Fruit fly (Drosophila melanogaster) whole organism, embryonic: Measurements from ENCODE around the gene CG11980.
A peak's percentile ranks its signal among the peaks of the same experiment; 100 is the strongest.

Experiments used
- Aef1 ChIP-seq: fragments of 200-800 bp; sonication (Bioruptor generic); IDR thresholded peaks from 3 replicates; pipeline ENCODE4 v1.3.6; 2022; ENCODE audit warnings: missing biosample characterization, missing genetic modification characterization
- CG1024 ChIP-seq: fragments of 200-800 bp; sonication (Bioruptor generic); IDR thresholded peaks from 2 replicates; pipeline ENCODE4 v1.3.6; 2022; ENCODE audit warnings: missing biosample characterization, missing genetic modification characterization
- CG10267 ChIP-seq: fragments of 200-800 bp; sonication (Bioruptor generic); optimal IDR thresholded peaks from 2 replicates; lab custom pipeline; 2018; ENCODE audit warnings: missing biosample characterization, mild to moderate bottlenecking, missing genetic modification characterization, moderate library complexity
- CG10321 ChIP-seq: fragments of 200-800 bp; sonication (Bioruptor generic); IDR thresholded peaks from 2 replicates; pipeline ENCODE4 v1.3.6; 2022; ENCODE audit warnings: missing biosample characterization, missing genetic modification characterization
- CG10431 ChIP-seq: fragments of 200-800 bp; sonication (Bioruptor generic); optimal IDR thresholded peaks from 3 replicates; lab custom pipeline; 2018; ENCODE audit warnings: missing biosample characterization, mild to moderate bottlenecking, missing genetic modification characterization
- CG11398 ChIP-seq: fragments of 200-800 bp; sonication (Bioruptor generic); optimal IDR thresholded peaks from 2 replicates; lab custom pipeline; 2016; ENCODE audit warnings: missing biosample characterization, missing genetic modification characterization
- CG12071 ChIP-seq: fragments of 200-800 bp; sonication (Bioruptor generic); optimal IDR thresholded peaks from 3 replicates; lab custom pipeline; 2018; ENCODE audit warnings: missing biosample characterization, mild to moderate bottlenecking, missing genetic modification characterization
- CG12104 ChIP-seq: fragments of 200-800 bp; sonication (Bioruptor generic); optimal IDR thresholded peaks from 3 replicates; lab custom pipeline; 2016; ENCODE audit warnings: missing biosample characterization, missing genetic modification characterization
- CG13123 ChIP-seq: fragments of 200-800 bp; sonication (Bioruptor generic); optimal IDR thresholded peaks from 2 replicates; lab custom pipeline; 2016; ENCODE audit warnings: missing biosample characterization, missing genetic modification characterization
- CG13287 ChIP-seq: fragments of 200-800 bp; sonication (Bioruptor generic); IDR thresholded peaks from 2 replicates; pipeline ENCODE4 v1.3.6; 2022; ENCODE audit warnings: missing biosample characterization, missing genetic modification characterization; ENCODE audit not compliant: partially characterized antibody
- CG17328 ChIP-seq: fragments of 200-800 bp; sonication (Bioruptor generic); IDR thresholded peaks from 2 replicates; pipeline ENCODE4 v1.3.6; 2022; ENCODE audit warnings: missing biosample characterization, missing genetic modification characterization
- CG1792 ChIP-seq: fragments of 200-800 bp; sonication (Bioruptor generic); optimal IDR thresholded peaks from 2 replicates; lab custom pipeline; 2016; ENCODE audit warnings: missing biosample characterization, missing genetic modification characterization
- CG18764 ChIP-seq: fragments of 200-800 bp; sonication (Bioruptor generic); optimal IDR thresholded peaks from 3 replicates; lab custom pipeline; 2016; ENCODE audit warnings: missing biosample characterization, missing genetic modification characterization
- CG2875 ChIP-seq: fragments of 200-800 bp; sonication (Bioruptor generic); optimal IDR thresholded peaks from 2 replicates; lab custom pipeline; 2017; ENCODE audit warnings: missing biosample characterization, mild to moderate bottlenecking, missing genetic modification characterization, missing genetic modification reagents
- CG31365 ChIP-seq: fragments of 200-800 bp; sonication (Bioruptor generic); optimal IDR thresholded peaks from 2 replicates; lab custom pipeline; 2018; ENCODE audit warnings: missing biosample characterization, mild to moderate bottlenecking, missing genetic modification characterization
- CG4360 ChIP-seq: fragments of 200-800 bp; sonication (Bioruptor generic); IDR thresholded peaks from 2 replicates; pipeline ENCODE4 v1.3.6; 2022; ENCODE audit warnings: missing biosample characterization, missing genetic modification characterization
- CG4707 ChIP-seq: fragments of 200-800 bp; sonication (Bioruptor generic); optimal IDR thresholded peaks from 2 replicates; lab custom pipeline; 2018; ENCODE audit warnings: missing biosample characterization, mild to moderate bottlenecking, missing genetic modification characterization, moderate library complexity
- CG6689 ChIP-seq: fragments of 200-800 bp; sonication (Bioruptor generic); IDR thresholded peaks from 2 replicates; pipeline ENCODE4 v1.3.6; 2022; ENCODE audit warnings: missing biosample characterization, missing genetic modification characterization
- CG7271 ChIP-seq: fragments of 200-800 bp; sonication (Bioruptor generic); optimal IDR thresholded peaks from 2 replicates; lab custom pipeline; 2018; ENCODE audit warnings: missing biosample characterization, mild to moderate bottlenecking, missing genetic modification characterization, moderate library complexity
- CG8388 ChIP-seq: fragments of 200-800 bp; sonication (Bioruptor generic); optimal IDR thresholded peaks from 2 replicates; lab custom pipeline; 2019; ENCODE audit warnings: missing biosample characterization, mild to moderate bottlenecking, missing genetic modification characterization, moderate library complexity
- CTCF ChIP-seq: fragments of 200-800 bp; sonication (Bioruptor generic); optimal IDR thresholded peaks from 2 replicates; lab custom pipeline; 2017; ENCODE audit warnings: missing biosample characterization, mild to moderate bottlenecking, missing genetic modification characterization, moderate library complexity
- Dp ChIP-seq: fragments of 200-800 bp; sonication (Bioruptor generic); optimal IDR thresholded peaks from 2 replicates; lab custom pipeline; 2018; ENCODE audit warnings: missing biosample characterization, mild to moderate bottlenecking, missing genetic modification characterization, moderate library complexity
- Drgx ChIP-seq: fragments of 200-800 bp; sonication (Bioruptor generic); IDR thresholded peaks from 2 replicates; pipeline ENCODE4 v1.3.6; 2022; ENCODE audit warnings: missing biosample characterization, missing genetic modification characterization
- Fer3 ChIP-seq: fragments of 200-800 bp; sonication (Bioruptor generic); optimal IDR thresholded peaks from 2 replicates; lab custom pipeline; 2018; ENCODE audit warnings: missing biosample characterization, mild to moderate bottlenecking, missing genetic modification characterization, moderate library complexity
- Hmx ChIP-seq: fragments of 200-800 bp; sonication (Bioruptor generic); optimal IDR thresholded peaks from 2 replicates; lab custom pipeline; 2016; ENCODE audit warnings: missing biosample characterization, missing genetic modification characterization
- Hr78 ChIP-seq, 2 experiments: fragments of 200-800 bp in 1 of 2; fragments of >200 bp in 1 of 2; sonication (Bioruptor generic) in 1 of 2; optimal IDR thresholded peaks; 2 replicates each; lab custom pipeline; 2017 to 2019; ENCODE audit warnings: missing biosample characterization in 2 of 2, missing genetic modification characterization in 2 of 2, mild to moderate bottlenecking in 1 of 2, moderate library complexity in 1 of 2
- Hsf ChIP-seq: fragments of 200-800 bp; sonication (Bioruptor generic); optimal IDR thresholded peaks from 3 replicates; lab custom pipeline; 2016; ENCODE audit warnings: missing biosample characterization, missing genetic modification characterization
- Myb ChIP-seq: fragments of 200-800 bp; sonication (Bioruptor generic); optimal IDR thresholded peaks from 2 replicates; lab custom pipeline; 2016; ENCODE audit warnings: missing biosample characterization, missing genetic modification characterization
- Neu2 ChIP-seq: fragments of 200-800 bp; sonication (Bioruptor generic); optimal IDR thresholded peaks from 3 replicates; lab custom pipeline; 2016; ENCODE audit warnings: missing biosample characterization, missing genetic modification characterization, borderline replicate concordance
- Ptx1 ChIP-seq: fragments of 200-800 bp; sonication (Bioruptor generic); IDR thresholded peaks from 2 replicates; pipeline ENCODE4 v1.3.6; 2022; ENCODE audit warnings: missing biosample characterization, missing genetic modification characterization
- Rfx ChIP-seq: fragments of 200-800 bp; sonication (Bioruptor generic); IDR thresholded peaks from 2 replicates; pipeline ENCODE4 v1.3.6; 2022; ENCODE audit warnings: missing biosample characterization, missing genetic modification characterization
- Stat92E ChIP-seq, 3 experiments: fragments of >200 bp in 2 of 3; fragments of 200-800 bp in 1 of 3; sonication (Bioruptor generic) in 1 of 3; optimal IDR thresholded peaks; 2 replicates each; lab custom pipeline; 2017 to 2019; ENCODE audit warnings: missing biosample characterization in 3 of 3, missing genetic modification characterization in 3 of 3, mild to moderate bottlenecking in 1 of 3, moderate library complexity in 1 of 3
- Xrp1 ChIP-seq: fragments of 200-800 bp; sonication (Bioruptor generic); IDR thresholded peaks from 2 replicates; pipeline ENCODE4 v1.3.6; 2022; ENCODE audit warnings: missing biosample characterization, missing genetic modification characterization
- bcd ChIP-seq: fragments of 200-800 bp; sonication (Bioruptor generic); optimal IDR thresholded peaks from 2 replicates; lab custom pipeline; 2017; ENCODE audit warnings: missing biosample characterization, mild to moderate bottlenecking, missing genetic modification characterization
- crp ChIP-seq, 2 experiments: fragments of 200-800 bp; sonication (Bioruptor generic); optimal IDR thresholded peaks; 2 replicates in 1 of 2; 3 replicates in 1 of 2; lab custom pipeline; 2017; ENCODE audit warnings: missing biosample characterization in 2 of 2, missing genetic modification characterization in 2 of 2, mild to moderate bottlenecking in 1 of 2, moderate library complexity in 1 of 2
- da ChIP-seq: fragments of 200-800 bp; sonication (Bioruptor generic); optimal IDR thresholded peaks from 2 replicates; lab custom pipeline; 2016; ENCODE audit warnings: missing biosample characterization, missing genetic modification characterization
- dimm ChIP-seq: fragments of 200-800 bp; sonication (Bioruptor generic); IDR thresholded peaks from 2 replicates; pipeline ENCODE4 v1.3.6; 2022; ENCODE audit warnings: missing biosample characterization, missing genetic modification characterization
- ewg ChIP-seq: fragments of 200-800 bp; sonication (Bioruptor generic); optimal IDR thresholded peaks from 3 replicates; lab custom pipeline; 2017; ENCODE audit warnings: mild to moderate bottlenecking, missing biosample characterization, missing genetic modification reagents, missing genetic modification characterization
- exex ChIP-seq: fragments of 200-800 bp; sonication (Bioruptor generic); optimal IDR thresholded peaks from 4 replicates; lab custom pipeline; 2018; ENCODE audit warnings: missing biosample characterization, mild to moderate bottlenecking, missing genetic modification characterization, moderate library complexity
- fru ChIP-seq: fragments of >200 bp; optimal IDR thresholded peaks from 2 replicates; lab custom pipeline; 2017
- her ChIP-seq: fragments of 200-800 bp; sonication (Bioruptor generic); optimal IDR thresholded peaks from 2 replicates; lab custom pipeline; 2016; ENCODE audit warnings: missing biosample characterization, missing genetic modification characterization
- lola ChIP-seq, 3 experiments: fragments of >200 bp in 2 of 3; fragments of 200-800 bp in 1 of 3; sonication (Bioruptor generic) in 1 of 3; optimal IDR thresholded peaks; 2 replicates each; lab custom pipeline; 2017 to 2019; ENCODE audit warnings: missing biosample characterization in 3 of 3, missing genetic modification characterization in 3 of 3, mild to moderate bottlenecking in 1 of 3, moderate library complexity in 1 of 3
- luna ChIP-seq: fragments of 200-800 bp; sonication (Bioruptor generic); optimal IDR thresholded peaks from 2 replicates; lab custom pipeline; 2016; ENCODE audit warnings: missing biosample characterization, missing genetic modification characterization
- nmo ChIP-seq: fragments of 200-800 bp; sonication (Bioruptor generic); optimal IDR thresholded peaks from 2 replicates; lab custom pipeline; 2018; ENCODE audit warnings: missing biosample characterization, mild to moderate bottlenecking, missing genetic modification characterization, moderate library complexity
- pfk ChIP-seq: fragments of 200-800 bp; sonication (Bioruptor generic); optimal IDR thresholded peaks from 2 replicates; lab custom pipeline; 2018; ENCODE audit warnings: missing biosample characterization, mild to moderate bottlenecking, missing genetic modification characterization, moderate library complexity
- phol ChIP-seq: fragments of 200-800 bp; sonication (Bioruptor generic); optimal IDR thresholded peaks from 3 replicates; lab custom pipeline; 2018; ENCODE audit warnings: missing biosample characterization, mild to moderate bottlenecking, missing genetic modification characterization, moderate library complexity
- pros ChIP-seq: fragments of 200-800 bp; sonication (Bioruptor generic); optimal IDR thresholded peaks from 3 replicates; lab custom pipeline; 2019; ENCODE audit warnings: missing biosample characterization, mild to moderate bottlenecking, missing genetic modification characterization, moderate library complexity
- pum ChIP-seq: fragments of 200-800 bp; sonication (Bioruptor generic); optimal IDR thresholded peaks from 2 replicates; lab custom pipeline; 2016; ENCODE audit warnings: missing biosample characterization, missing genetic modification characterization
- tll ChIP-seq, 2 experiments: fragments of 200-800 bp in 1 of 2; fragments of >200 bp in 1 of 2; sonication (Bioruptor generic) in 1 of 2; optimal IDR thresholded peaks; 2 replicates each; lab custom pipeline; 2017 to 2019; ENCODE audit warnings: missing biosample characterization in 2 of 2, missing genetic modification characterization in 2 of 2, mild to moderate bottlenecking in 1 of 2, moderate library complexity in 1 of 2
- tna ChIP-seq: fragments of 200-800 bp; sonication (Bioruptor generic); IDR thresholded peaks from 2 replicates; pipeline ENCODE4 v1.3.6; 2022; ENCODE audit warnings: missing biosample characterization, missing genetic modification characterization; ENCODE audit not compliant: partially characterized antibody
- tx ChIP-seq: fragments of 200-800 bp; sonication (Bioruptor generic); optimal IDR thresholded peaks from 2 replicates; lab custom pipeline; 2016; ENCODE audit warnings: missing biosample characterization, missing genetic modification characterization

The CG11980 gene

DNA sequence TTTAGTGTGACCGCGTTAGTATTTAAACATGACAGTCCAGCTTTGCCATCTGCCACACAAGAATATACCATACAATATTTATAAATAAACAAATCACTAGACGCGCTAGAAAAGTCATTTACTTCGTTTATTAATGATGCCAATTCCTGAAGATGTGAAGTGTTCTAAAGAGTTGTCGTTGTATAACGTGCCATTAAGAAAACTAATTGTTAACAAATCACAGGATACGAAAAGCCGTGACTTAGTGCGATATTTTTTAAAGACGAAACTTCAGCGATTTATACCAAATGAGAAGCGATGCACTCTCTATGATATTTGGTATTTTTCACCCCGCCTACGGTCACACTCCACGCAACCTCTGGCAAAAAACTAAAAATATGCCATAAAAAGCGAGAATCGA lies 35.6 kb downstream of the CG11980 start, which contains the start of gene neur (continued):
- TF ChIP-seq ewg (GFP tag; lab: Kevin White, UChicago), result no peak
- no peak for TF ChIP-seq tna (GFP tag; lab: Robert Waterston, UW)
- TF ChIP-seq crp (GFP tag; optimal IDR thresholded peaks at IDR 0.05; lab: Kevin White, UChicago), result peak in 1 of 2 experiments; percentile 61
- no peak for TF ChIP-seq Ptx1 (GFP tag; lab: Robert Waterston, UW)
- TF ChIP-seq pfk (GFP tag; lab: Kevin White, UChicago), result no peak
- TF ChIP-seq CG7271 (tag; lab: Kevin White, UChicago), result no peak
- TF ChIP-seq CG10321, result no peak
- TF ChIP-seq Myb (GFP tag; lab: Kevin White, UChicago), result peak; percentile 6
- TF ChIP-seq CG17328 (GFP tag; lab: Robert Waterston, UW), result no peak
- no peak for TF ChIP-seq CG1024 (GFP tag; lab: Robert Waterston, UW)
- no peak for TF ChIP-seq CG10431 (GFP tag; lab: Kevin White, UChicago)
- TF ChIP-seq Rfx (GFP tag; lab: Robert Waterston, UW), result peak; percentile 35
- TF ChIP-seq CG12104, result peak; percentile 19
- TF ChIP-seq nmo, result peak; percentile 72
- TF ChIP-seq Neu2 (GFP tag; lab: Kevin White, UChicago), result no peak
- TF ChIP-seq bcd (GFP tag; lab: Kevin White, UChicago), result peak; percentile 58
- TF ChIP-seq pum (GFP tag; lab: Kevin White, UChicago), result no peak
- TF ChIP-seq Hr78 (GFP tag; optimal IDR thresholded peaks at IDR 0.05; lab: Kevin White, UChicago), result no peak
- no peak for TF ChIP-seq CG12071 (GFP tag; lab: Kevin White, UChicago)
- no peak for TF ChIP-seq CG1792 (GFP tag; lab: Kevin White, UChicago)
- TF ChIP-seq fru (lab: Kevin White, UChicago), result no peak
- TF ChIP-seq CG31365 (tag; lab: Kevin White, UChicago), result no peak
- TF ChIP-seq Aef1, result no peak
- TF ChIP-seq lola (GFP tag; optimal IDR thresholded peaks at IDR 0.05; lab: Kevin White, UChicago), result peak in 1 of 3 experiments; percentile 23
- TF ChIP-seq da (GFP tag; lab: Kevin White, UChicago), result no peak
- TF ChIP-seq Dp (GFP tag; lab: Kevin White, UChicago), result peak; percentile 35
- peak; percentile 67 for TF ChIP-seq phol (tag; lab: Kevin White, UChicago)
- TF ChIP-seq tx (GFP tag; lab: Kevin White, UChicago), result no peak
- TF ChIP-seq CTCF (GFP tag; lab: Kevin White, UChicago), result peak; percentile 7
- TF ChIP-seq tll (GFP tag; optimal IDR thresholded peaks at IDR 0.05; lab: Kevin White, UChicago), result peak; percentile 18 to 41
- TF ChIP-seq Xrp1, result no peak
- no peak for TF ChIP-seq pros (GFP tag; lab: Kevin White, UChicago)
- TF ChIP-seq CG18764 (GFP tag; lab: Kevin White, UChicago), result no peak
- no peak for TF ChIP-seq CG6689 (GFP tag; lab: Robert Waterston, UW)
- TF ChIP-seq Hmx (GFP tag; lab: Kevin White, UChicago), result no peak
- TF ChIP-seq CG10267, result peak; percentile 55
- no peak for TF ChIP-seq CG11398 (GFP tag; lab: Kevin White, UChicago)
- no peak for TF ChIP-seq dimm
- no peak for TF ChIP-seq Stat92E (GFP tag; optimal IDR thresholded peaks at IDR 0.05; lab: Kevin White, UChicago)
- peak; percentile 53 for TF ChIP-seq Hsf
- TF ChIP-seq Fer3 (tag; lab: Kevin White, UChicago), result no peak
- no peak for TF ChIP-seq CG2875 (GFP tag; lab: Kevin White, UChicago)
- TF ChIP-seq CG13123 (GFP tag; lab: Kevin White, UChicago), result no peak
- TF ChIP-seq CG13287, result peak; percentile 78
- no peak for TF ChIP-seq CG4707
- TF ChIP-seq luna (GFP tag; lab: Kevin White, UChicago), result no peak
- no peak for TF ChIP-seq exex (tag; lab: Kevin White, UChicago)
- no peak for TF ChIP-seq CG8388 (GFP tag; lab: Kevin White, UChicago)
- TF ChIP-seq Drgx (GFP tag; lab: Robert Waterston, UW), result no peak
- no peak for TF ChIP-seq CG4360 (GFP tag; lab: Robert Waterston, UW)
- TF ChIP-seq her, result no peak
